Worm (Caenorhabditis elegans) whole organism, mixed stage, embryonic: Measurements from ENCODE around the gene F15B9.10.

ENCODE experiments used
- blmp-1 ChIP-seq: fragments of 150-350 bp; optimal IDR thresholded peaks from 2 replicates; lab custom pipeline; 2014; ENCODE audit warnings: missing biosample characterization, missing genetic modification characterization
- ceh-39 ChIP-seq: fragments of 150-350 bp; optimal IDR thresholded peaks from 2 replicates; lab custom pipeline; 2014; ENCODE audit warnings: missing biosample characterization, missing genetic modification characterization
- ceh-43 ChIP-seq: fragments of 200-800 bp; sonication (Bioruptor generic); optimal IDR thresholded peaks from 2 replicates; lab custom pipeline; 2018; ENCODE audit warnings: mild to moderate bottlenecking, missing genetic modification characterization, moderate library complexity, missing compliant biosample characterization
- ceh-83 ChIP-seq: fragments of 200-800 bp; sonication (Bioruptor generic); optimal IDR thresholded peaks from 2 replicates; lab custom pipeline; 2018; ENCODE audit warnings: mild to moderate bottlenecking, missing genetic modification characterization, missing compliant biosample characterization
- ces-1 ChIP-seq: fragments of 150-350 bp; optimal IDR thresholded peaks from 2 replicates; lab custom pipeline; 2014; ENCODE audit warnings: missing biosample characterization, missing genetic modification reagents, missing genetic modification characterization
- cnd-1 ChIP-seq: fragments of 200-800 bp; sonication (Bioruptor generic); optimal IDR thresholded peaks from 2 replicates; lab custom pipeline; 2018; ENCODE audit warnings: mild to moderate bottlenecking, missing genetic modification characterization, missing compliant biosample characterization
- elt-1 ChIP-seq: sonication (generic microtip); optimal IDR thresholded peaks from 2 replicates; lab custom pipeline; 2017; ENCODE audit warnings: missing genetic modification characterization, mild to moderate bottlenecking, missing compliant biosample characterization, antibody characterized with exemption, moderate library complexity, borderline replicate concordance; ENCODE audit not compliant: insufficient read depth
- elt-3 ChIP-seq: fragments of 150-350 bp; optimal IDR thresholded peaks from 2 replicates; lab custom pipeline; 2014; ENCODE audit warnings: missing biosample characterization, missing genetic modification characterization
- flh-1 ChIP-seq: fragments of 200-800 bp; sonication (Bioruptor generic); optimal IDR thresholded peaks from 2 replicates; lab custom pipeline; 2018; ENCODE audit warnings: mild to moderate bottlenecking, missing genetic modification characterization, moderate library complexity, missing compliant biosample characterization
- hlh-1 ChIP-seq: fragments of 150-350 bp; optimal IDR thresholded peaks from 2 replicates; lab custom pipeline; 2014; ENCODE audit warnings: missing biosample characterization, missing genetic modification reagents, missing genetic modification characterization
- lin-13 ChIP-seq: fragments of 150-350 bp; optimal IDR thresholded peaks from 2 replicates; lab custom pipeline; 2014; ENCODE audit warnings: missing biosample characterization, missing genetic modification characterization
- lin-32 ChIP-seq: fragments of 200-800 bp; sonication (Bioruptor generic); optimal IDR thresholded peaks from 2 replicates; lab custom pipeline; 2018; ENCODE audit warnings: mild to moderate bottlenecking, missing genetic modification characterization, missing compliant biosample characterization
- lsy-2 ChIP-seq: fragments of 150-350 bp; optimal IDR thresholded peaks from 2 replicates; lab custom pipeline; 2014; ENCODE audit warnings: missing biosample characterization, missing genetic modification characterization
- mab-5 ChIP-seq: fragments of 150-350 bp; optimal IDR thresholded peaks from 2 replicates; lab custom pipeline; 2014; ENCODE audit warnings: missing biosample characterization, missing genetic modification characterization
- mep-1 ChIP-seq: fragments of 150-350 bp; optimal IDR thresholded peaks from 2 replicates; lab custom pipeline; 2017; ENCODE audit warnings: missing biosample characterization, missing genetic modification reagents, missing genetic modification characterization, inconsistent platforms
- mls-2 ChIP-seq: sonication (generic microtip); optimal IDR thresholded peaks from 2 replicates; lab custom pipeline; 2016; ENCODE audit warnings: mild to moderate bottlenecking, missing genetic modification characterization, moderate library complexity, missing compliant biosample characterization
- nhr-12 ChIP-seq: fragments of 150-350 bp; optimal IDR thresholded peaks from 2 replicates; lab custom pipeline; 2014; ENCODE audit warnings: missing biosample characterization, missing genetic modification characterization
- nhr-237 ChIP-seq: fragments of 150-350 bp; optimal IDR thresholded peaks from 2 replicates; lab custom pipeline; 2014; ENCODE audit warnings: missing biosample characterization, missing genetic modification characterization
- nhr-28 ChIP-seq: fragments of 150-350 bp; optimal IDR thresholded peaks from 2 replicates; lab custom pipeline; 2014; ENCODE audit warnings: missing biosample characterization, missing genetic modification characterization
- nhr-76 ChIP-seq: sonication (generic microtip); optimal IDR thresholded peaks from 2 replicates; lab custom pipeline; 2017; ENCODE audit warnings: missing biosample characterization, missing genetic modification characterization
- pha-4 ChIP-seq: fragments of 150-350 bp; optimal IDR thresholded peaks from 2 replicates; lab custom pipeline; 2018; ENCODE audit warnings: missing biosample characterization, missing genetic modification reagents, missing genetic modification characterization
- snpc-4 ChIP-seq: fragments of 150-350 bp; optimal IDR thresholded peaks from 2 replicates; lab custom pipeline; 2014; ENCODE audit warnings: missing biosample characterization, missing genetic modification characterization
- sptf-1 ChIP-seq: sonication (generic microtip); optimal IDR thresholded peaks from 2 replicates; lab custom pipeline; 2017; ENCODE audit warnings: mild to moderate bottlenecking, missing genetic modification characterization, moderate library complexity, missing compliant biosample characterization
- tbx-8 ChIP-seq: fragments of 200-800 bp; sonication (Bioruptor generic); optimal IDR thresholded peaks from 2 replicates; lab custom pipeline; 2018; ENCODE audit warnings: mild to moderate bottlenecking, missing genetic modification characterization, moderate library complexity, missing compliant biosample characterization
- unc-120 ChIP-seq: sonication (generic microtip); optimal IDR thresholded peaks from 2 replicates; lab custom pipeline; 2017; ENCODE audit warnings: missing genetic modification characterization, missing compliant biosample characterization; ENCODE audit not compliant: poor library complexity, severe bottlenecking
- unc-39 ChIP-seq: fragments of 150-350 bp; optimal IDR thresholded peaks from 2 replicates; lab custom pipeline; 2014; ENCODE audit warnings: missing biosample characterization, missing genetic modification characterization
- unc-62 ChIP-seq: fragments of 150-350 bp; optimal IDR thresholded peaks from 2 replicates; lab custom pipeline; 2014; ENCODE audit warnings: missing biosample characterization, missing genetic modification reagents, missing genetic modification characterization
- zip-8 ChIP-seq: fragments of 150-350 bp; optimal IDR thresholded peaks from 2 replicates; lab custom pipeline; 2014; ENCODE audit warnings: missing biosample characterization, missing genetic modification characterization
- ztf-11 ChIP-seq: fragments of 150-350 bp; optimal IDR thresholded peaks from 2 replicates; lab custom pipeline; 2014; ENCODE audit warnings: missing biosample characterization, missing genetic modification characterization

The F15B9.10 gene

DNA sequence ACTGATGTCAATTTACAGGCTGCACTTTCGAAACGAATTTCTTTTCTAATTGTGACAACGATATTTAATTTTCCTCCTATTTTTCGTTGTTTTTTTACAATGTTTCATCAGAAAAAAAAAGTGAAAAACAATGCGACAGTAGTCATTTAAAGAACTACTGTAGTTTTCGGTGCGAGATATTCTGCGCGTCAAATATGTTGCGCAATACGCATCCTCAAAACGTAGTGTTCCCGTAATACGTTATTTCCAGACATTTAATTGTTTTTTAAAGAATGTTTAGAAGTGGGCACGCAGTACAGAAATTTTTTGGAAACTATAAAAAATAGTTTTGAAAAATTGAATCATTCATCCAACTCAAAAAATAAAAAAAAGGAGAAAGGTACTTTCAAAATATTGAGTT is 34.7 kb downstream of the F15B9.10 start:
- no peak for TF ChIP-seq mab-5 (tag; lab: Kevin White, UChicago)
- no peak for TF ChIP-seq mep-1 (tag; lab: Kevin White, UChicago)
- TF ChIP-seq ztf-11 (tag; lab: Kevin White, UChicago), result no peak
- no peak for TF ChIP-seq blmp-1 (tag; lab: Kevin White, UChicago)
- peak; percentile 66 for TF ChIP-seq zip-8 (tag; lab: Kevin White, UChicago)

DNA sequence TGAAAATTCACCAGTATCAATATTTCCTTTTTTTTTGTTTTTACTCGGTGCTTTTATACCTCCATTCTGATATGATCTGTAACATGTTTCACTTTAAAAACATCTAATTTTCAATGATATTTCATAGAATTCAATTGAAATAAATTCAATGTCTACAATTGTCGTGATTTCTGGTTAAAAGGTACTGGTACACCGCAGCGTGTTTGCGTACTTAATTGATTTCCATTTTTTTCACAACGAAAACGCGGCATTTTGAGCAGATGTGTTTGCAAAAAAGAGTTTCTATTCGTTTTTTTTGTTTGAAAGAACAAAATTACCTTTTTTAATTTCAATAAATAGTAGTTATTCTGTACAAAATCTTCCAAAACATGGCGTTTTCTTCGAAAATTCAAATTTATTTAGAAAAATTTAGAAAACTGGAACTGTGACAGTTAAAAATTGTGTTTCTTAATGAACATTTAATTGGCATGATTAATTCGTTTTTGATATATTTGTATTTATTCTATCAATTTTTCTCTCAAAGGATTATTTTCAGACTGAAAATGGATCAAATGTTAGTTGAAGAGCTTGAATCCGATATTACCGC is 38.1 kb downstream of the F15B9.10 start, which contains the start of gene pnn-1:
TSS of gene pnn-1 (plus strand) at position 536 of the 586 bp plus-strand sequence.
- TF ChIP-seq tbx-8 (GFP tag; lab: Kevin White, UChicago) (no peak), snpc-4 (tag; lab: Kevin White, UChicago) (no peak), unc-39 (no peak), hlh-1 (tag; lab: Kevin White, UChicago) (no peak), lsy-2 (tag; lab: Kevin White, UChicago) (peak; percentile 57), nhr-237 (tag; lab: Kevin White, UChicago) (no peak), ceh-83 (GFP tag; lab: Kevin White, UChicago) (no peak), ceh-39 (no peak), mep-1 (tag; lab: Kevin White, UChicago) (peak; percentile 15), ces-1 (GFP tag; lab: Kevin White, UChicago) (peak; percentile 79), elt-1 (tag; lab: Kevin White, UChicago) (no peak)

DNA sequence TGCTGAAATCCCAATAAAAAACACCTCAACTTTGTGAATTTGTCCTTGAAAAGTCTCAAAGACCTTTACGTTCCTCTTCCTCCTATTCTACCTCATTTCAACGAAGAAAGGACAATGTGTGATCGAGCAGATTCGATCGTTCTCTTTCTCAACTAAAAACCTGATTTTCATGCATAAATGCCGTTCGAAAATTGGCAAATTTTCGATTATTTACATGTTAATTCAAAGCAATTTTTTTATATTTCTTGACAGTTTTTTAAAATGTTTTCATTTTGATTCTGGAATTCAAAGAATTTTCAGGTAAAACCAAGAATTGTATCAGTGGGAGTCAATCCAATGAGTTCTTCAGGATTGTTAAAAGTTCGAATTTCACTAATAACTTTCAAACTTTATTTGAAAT is 40.2 kb downstream of the F15B9.10 start, which contains the start of gene lin-46:
TSS of gene lin-46 (plus strand) at position 301 of the 400 bp plus-strand sequence.
- TF ChIP-seq lin-13, result no peak
- TF ChIP-seq hlh-1 (tag; lab: Kevin White, UChicago), result no peak
- no peak for TF ChIP-seq nhr-12 (tag; lab: Kevin White, UChicago)
- no peak for TF ChIP-seq ceh-83 (GFP tag; lab: Kevin White, UChicago)
- TF ChIP-seq tbx-8 (GFP tag; lab: Kevin White, UChicago), result no peak
- no peak for TF ChIP-seq zip-8 (tag; lab: Kevin White, UChicago)
- no peak for TF ChIP-seq mep-1 (tag; lab: Kevin White, UChicago)
- TF ChIP-seq flh-1 (GFP tag; lab: Kevin White, UChicago), result no peak
- no peak for TF ChIP-seq pha-4 (tag; lab: Kevin White, UChicago)
- TF ChIP-seq elt-3 (tag; lab: Kevin White, UChicago), result no peak
- TF ChIP-seq ztf-11 (tag; lab: Kevin White, UChicago), result no peak
- no peak for TF ChIP-seq ceh-39
- TF ChIP-seq mls-2 (tag; lab: Kevin White, UChicago), result no peak

ce11 chrV:12967925-12968327 is 40.8 kb downstream of the F15B9.10 start, which contains the start of gene R186.8:
R186.8 (minus strand) TSS chrV:12967982.
- TF ChIP-seq lsy-2 (tag; lab: Kevin White, UChicago), result peak; percentile 90
- TF ChIP-seq lin-13, result peak; percentile 21
- peak; percentile 15 for TF ChIP-seq sptf-1 (tag; lab: Kevin White, UChicago)
- TF ChIP-seq nhr-237 (tag; lab: Kevin White, UChicago), result peak; percentile 23
- peak; percentile 51 for TF ChIP-seq unc-120 (tag; lab: Kevin White, UChicago)
- peak; percentile 20 for TF ChIP-seq mls-2 (tag; lab: Kevin White, UChicago)
- TF ChIP-seq ces-1 (GFP tag; lab: Kevin White, UChicago), result peak; percentile 63

ce11 chrV:12967110-12967509 is 41.6 kb downstream of the F15B9.10 start, which contains the start of gene R186.3:
R186.3 (minus strand) TSS chrV:12967210.
- TF ChIP-seq mls-2 (tag; lab: Kevin White, UChicago) (no peak), flh-1 (GFP tag; lab: Kevin White, UChicago) (no peak), mab-5 (tag; lab: Kevin White, UChicago) (no peak), ceh-43 (no peak), lsy-2 (tag; lab: Kevin White, UChicago) (no peak), nhr-12 (tag; lab: Kevin White, UChicago) (no peak), lin-32 (GFP tag; lab: Kevin White, UChicago) (no peak), ceh-39 (no peak), nhr-28 (tag; lab: Kevin White, UChicago) (no peak), zip-8 (tag; lab: Kevin White, UChicago) (no peak), pha-4 (tag; lab: Kevin White, UChicago) (no peak), unc-62 (GFP tag; lab: Kevin White, UChicago) (no peak), ztf-11 (tag; lab: Kevin White, UChicago) (no peak), nhr-76 (tag; lab: Kevin White, UChicago) (no peak), cnd-1 (tag; lab: Kevin White, UChicago) (no peak), unc-120 (tag; lab: Kevin White, UChicago) (no peak), elt-3 (tag; lab: Kevin White, UChicago) (no peak)
